Worm (Caenorhabditis elegans) whole organism, early embryonic: ENCODE measurements around the gene ZK402.1.

Experiments used
- B0310.2 ChIP-seq: sonication (generic microtip); optimal IDR thresholded peaks from 2 replicates; lab custom pipeline; 2016; ENCODE audit warnings: mild to moderate bottlenecking, missing genetic modification characterization, missing compliant biosample characterization
- F13C5.2 ChIP-seq: sonication (generic microtip); optimal IDR thresholded peaks from 2 replicates; lab custom pipeline; 2017; ENCODE audit warnings: mild to moderate bottlenecking, missing genetic modification characterization, inconsistent platforms, missing compliant biosample characterization
- ama-1 ChIP-seq: fragments of 150-350 bp; optimal IDR thresholded peaks from 2 replicates; lab custom pipeline; 2014
- ceh-13 ChIP-seq: fragments of 200-800 bp; sonication (Bioruptor generic); optimal IDR thresholded peaks from 2 replicates; lab custom pipeline; 2018; ENCODE audit warnings: mild to moderate bottlenecking, missing genetic modification characterization, missing compliant biosample characterization
- ceh-36 ChIP-seq: sonication (generic microtip); optimal IDR thresholded peaks from 2 replicates; lab custom pipeline; 2016; ENCODE audit warnings: missing genetic modification characterization, inconsistent platforms, missing compliant biosample characterization
- ets-7 ChIP-seq: sonication (generic microtip); optimal IDR thresholded peaks from 2 replicates; lab custom pipeline; 2016; ENCODE audit warnings: missing genotype, missing genetic modification characterization, missing compliant biosample characterization
- flt-1 ChIP-seq: fragments of 200-800 bp; sonication (Bioruptor generic); IDR thresholded peaks from 2 replicates; pipeline ENCODE4 v1.3.6; 2022; ENCODE audit warnings: missing genetic modification characterization, missing compliant biosample characterization
- hnd-1 ChIP-seq: sonication (generic microtip); optimal IDR thresholded peaks from 2 replicates; lab custom pipeline; 2016; ENCODE audit warnings: missing genetic modification characterization, missing compliant biosample characterization
- pes-1 ChIP-seq: fragments of 200-800 bp; sonication (Bioruptor generic); IDR thresholded peaks from 2 replicates; pipeline ENCODE4 v1.3.6; 2022; ENCODE audit warnings: missing genetic modification reagents, missing genetic modification characterization, missing compliant biosample characterization
- scrt-1 ChIP-seq: fragments of 200-800 bp; sonication (Bioruptor generic); IDR thresholded peaks from 2 replicates; pipeline ENCODE4 v1.3.6; 2022; ENCODE audit warnings: missing genetic modification characterization, missing compliant biosample characterization
- tbx-37 ChIP-seq: fragments of 200-800 bp; sonication (Bioruptor generic); conservative IDR thresholded peaks from 2 replicates; pipeline ENCODE4 v1.3.6; 2022; ENCODE audit warnings: missing genetic modification reagents, missing genetic modification characterization, missing compliant biosample characterization

DNA sequence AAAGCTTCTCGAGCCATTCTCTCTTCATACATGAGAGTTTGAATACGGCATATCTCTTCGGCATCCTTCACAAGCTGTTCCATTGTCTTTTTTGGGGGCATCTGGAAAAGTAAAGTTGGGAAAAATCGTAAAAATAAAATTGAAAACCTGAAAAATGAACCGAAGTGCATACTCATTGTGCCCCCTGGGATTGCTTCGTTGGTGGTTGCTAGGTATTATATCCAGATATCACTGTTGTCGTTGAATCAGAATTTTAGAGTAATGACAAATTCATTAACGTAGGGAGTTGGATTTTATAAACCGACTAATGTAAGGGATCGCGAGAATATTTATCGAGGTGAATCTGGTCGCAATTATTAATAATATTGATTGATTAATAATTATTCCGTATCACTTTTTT lies 22.5 kb upstream of the ZK402.1 start, which contains the start of gene F56C3.10:
- TF ChIP-seq ama-1 (lab: Kevin White, UChicago): no peak
- TF ChIP-seq ceh-36 (tag; lab: Kevin White, UChicago): no peak
- no peak for TF ChIP-seq pes-1
- TF ChIP-seq ets-7: no peak
- no peak for TF ChIP-seq scrt-1 (GFP tag; lab: Robert Waterston, UW)
- TF ChIP-seq F13C5.2 (tag; lab: Kevin White, UChicago): no peak
- TF ChIP-seq hnd-1: no peak
- no peak for TF ChIP-seq tbx-37 (GFP tag; lab: Robert Waterston, UW)
- TF ChIP-seq B0310.2 (tag; lab: Kevin White, UChicago): no peak
- no peak for TF ChIP-seq ceh-13
- TF ChIP-seq flt-1 (GFP tag; lab: Robert Waterston, UW): no peak
